Worm (Caenorhabditis elegans) whole organism, late embryonic: Measurements from ENCODE around the gene srg-46.

Source experiments
- C08G9.2 ChIP-seq: sonication (generic microtip); optimal IDR thresholded peaks from 2 replicates; lab custom pipeline; 2016; ENCODE audit warnings: mild to moderate bottlenecking, missing genetic modification characterization, moderate library complexity, missing compliant biosample characterization
- C38D4.7 ChIP-seq: fragments of 200-800 bp; sonication (Bioruptor generic); optimal IDR thresholded peaks from 2 replicates; lab custom pipeline; 2018; ENCODE audit warnings: mild to moderate bottlenecking, missing genetic modification characterization, moderate library complexity, missing compliant biosample characterization
- K02D7.2 ChIP-seq: sonication (generic microtip); optimal IDR thresholded peaks from 2 replicates; lab custom pipeline; 2017; ENCODE audit warnings: mild to moderate bottlenecking, missing genetic modification characterization, missing compliant biosample characterization
- T23F11.4 ChIP-seq: fragments of 200-800 bp; sonication (Bioruptor generic); optimal IDR thresholded peaks from 2 replicates; lab custom pipeline; 2018; ENCODE audit warnings: mild to moderate bottlenecking, missing genetic modification characterization, missing compliant biosample characterization
- Y22D7AL.16 ChIP-seq: sonication (generic microtip); optimal IDR thresholded peaks from 2 replicates; lab custom pipeline; 2016; ENCODE audit warnings: missing genetic modification characterization, missing compliant biosample characterization
- ahr-1 ChIP-seq: sonication (generic microtip); optimal IDR thresholded peaks from 2 replicates; lab custom pipeline; 2016; ENCODE audit warnings: missing genetic modification characterization, missing compliant biosample characterization
- ama-1 ChIP-seq: fragments of 150-350 bp; optimal IDR thresholded peaks from 2 replicates; lab custom pipeline; 2014
- ceh-14 ChIP-seq: sonication (generic microtip); optimal IDR thresholded peaks from 2 replicates; lab custom pipeline; 2016; ENCODE audit warnings: missing genotype, missing genetic modification characterization, missing compliant biosample characterization
- ceh-18 ChIP-seq: sonication (generic microtip); optimal IDR thresholded peaks from 2 replicates; lab custom pipeline; 2016; ENCODE audit warnings: missing genetic modification characterization, missing compliant biosample characterization
- ceh-19 ChIP-seq: fragments of 200-800 bp; sonication (Bioruptor generic); optimal IDR thresholded peaks from 2 replicates; lab custom pipeline; 2018; ENCODE audit warnings: mild to moderate bottlenecking, missing genetic modification characterization, missing compliant biosample characterization
- ceh-2 ChIP-seq: sonication (generic microtip); optimal IDR thresholded peaks from 2 replicates; lab custom pipeline; 2016; ENCODE audit warnings: missing genotype, missing genetic modification characterization, missing compliant biosample characterization
- ceh-30 ChIP-seq: fragments of 150-350 bp; optimal IDR thresholded peaks from 2 replicates; lab custom pipeline; 2014; ENCODE audit warnings: missing biosample characterization, missing genetic modification characterization
- ceh-31 ChIP-seq: sonication (generic microtip); optimal IDR thresholded peaks from 2 replicates; lab custom pipeline; 2016; ENCODE audit warnings: missing genetic modification characterization, missing compliant biosample characterization
- che-1 ChIP-seq: sonication (generic microtip); optimal IDR thresholded peaks from 2 replicates; lab custom pipeline; 2016; ENCODE audit warnings: mild to moderate bottlenecking, missing genetic modification characterization, missing compliant biosample characterization
- dmd-4 ChIP-seq: sonication (generic microtip); optimal IDR thresholded peaks from 2 replicates; lab custom pipeline; 2016; ENCODE audit warnings: borderline replicate concordance, missing genetic modification characterization, missing compliant biosample characterization
- dve-1 ChIP-seq: sonication (generic microtip); optimal IDR thresholded peaks from 2 replicates; lab custom pipeline; 2017; ENCODE audit warnings: antibody characterized with exemption, mild to moderate bottlenecking, missing genetic modification characterization, missing compliant biosample characterization
- elt-4 ChIP-seq: sonication (generic microtip); optimal IDR thresholded peaks from 2 replicates; lab custom pipeline; 2016; ENCODE audit warnings: missing genetic modification characterization, missing compliant biosample characterization
- ets-4 ChIP-seq: sonication (generic microtip); optimal IDR thresholded peaks from 2 replicates; lab custom pipeline; 2016; ENCODE audit warnings: missing genetic modification characterization, missing compliant biosample characterization
- fkh-6 ChIP-seq: sonication (generic microtip); optimal IDR thresholded peaks from 2 replicates; lab custom pipeline; 2016; ENCODE audit warnings: missing genetic modification characterization, missing compliant biosample characterization
- gmeb-2 ChIP-seq: sonication (generic microtip); optimal IDR thresholded peaks from 2 replicates; lab custom pipeline; 2016; ENCODE audit warnings: missing genetic modification characterization, inconsistent platforms, missing compliant biosample characterization
- hlh-13 ChIP-seq: fragments of 200-800 bp; sonication (Bioruptor generic); optimal IDR thresholded peaks from 2 replicates; lab custom pipeline; 2018; ENCODE audit warnings: mild to moderate bottlenecking, missing genetic modification characterization, missing compliant biosample characterization
- hlh-15 ChIP-seq: sonication (generic microtip); optimal IDR thresholded peaks from 2 replicates; lab custom pipeline; 2016; ENCODE audit warnings: missing genetic modification characterization, missing compliant biosample characterization
- hlh-6 ChIP-seq: sonication (generic microtip); optimal IDR thresholded peaks from 2 replicates; lab custom pipeline; 2016; ENCODE audit warnings: missing genotype, missing genetic modification characterization, missing compliant biosample characterization
- hlh-8 ChIP-seq: sonication (generic microtip); optimal IDR thresholded peaks from 2 replicates; lab custom pipeline; 2016; ENCODE audit warnings: missing genotype, missing genetic modification characterization, missing compliant biosample characterization
- lim-6 ChIP-seq: sonication (generic microtip); optimal IDR thresholded peaks from 2 replicates; lab custom pipeline; 2016; ENCODE audit warnings: missing genetic modification characterization, missing compliant biosample characterization
- lin-11 ChIP-seq: fragments of 200-800 bp; sonication (Bioruptor generic); optimal IDR thresholded peaks from 2 replicates; lab custom pipeline; 2018; ENCODE audit warnings: mild to moderate bottlenecking, missing genetic modification characterization, missing compliant biosample characterization
- madf-2 ChIP-seq: sonication (generic microtip); optimal IDR thresholded peaks from 2 replicates; lab custom pipeline; 2017; ENCODE audit warnings: missing genetic modification characterization, missing compliant biosample characterization
- nhr-11 ChIP-seq: fragments of 150-350 bp; optimal IDR thresholded peaks from 2 replicates; lab custom pipeline; 2014; ENCODE audit warnings: missing biosample characterization, missing genetic modification characterization
- nhr-232 ChIP-seq: sonication (generic microtip); optimal IDR thresholded peaks from 2 replicates; lab custom pipeline; 2016; ENCODE audit warnings: missing genetic modification characterization, missing compliant biosample characterization
- npax-4 ChIP-seq: sonication (generic microtip); optimal IDR thresholded peaks from 2 replicates; lab custom pipeline; 2016; ENCODE audit warnings: missing genetic modification characterization, missing compliant biosample characterization
- pag-3 ChIP-seq: sonication (generic microtip); optimal IDR thresholded peaks from 2 replicates; lab custom pipeline; 2016; ENCODE audit warnings: missing compliant biosample characterization, missing genetic modification characterization, borderline replicate concordance
- pat-9 ChIP-seq: fragments of 200-800 bp; sonication (Bioruptor generic); optimal IDR thresholded peaks from 2 replicates; lab custom pipeline; 2018; ENCODE audit warnings: mild to moderate bottlenecking, missing genetic modification characterization, moderate library complexity, missing compliant biosample characterization
- pax-1 ChIP-seq: fragments of 150-350 bp; optimal IDR thresholded peaks from 2 replicates; lab custom pipeline; 2014; ENCODE audit warnings: missing biosample characterization, missing genetic modification characterization
- sdc-2 ChIP-seq: sonication (generic microtip); optimal IDR thresholded peaks from 2 replicates; lab custom pipeline; 2016; ENCODE audit warnings: missing genotype, missing genetic modification characterization, missing compliant biosample characterization
- sox-2 ChIP-seq: fragments of 200-800 bp; sonication (Bioruptor generic); IDR thresholded peaks from 2 replicates; pipeline ENCODE4 v1.3.6; 2022; ENCODE audit warnings: missing genetic modification reagents, missing genetic modification characterization, missing compliant biosample characterization
- syd-9 ChIP-seq: sonication (generic microtip); optimal IDR thresholded peaks from 2 replicates; lab custom pipeline; 2016; ENCODE audit warnings: mild to moderate bottlenecking, missing genetic modification characterization, moderate library complexity, missing compliant biosample characterization
- tbx-2 ChIP-seq: sonication (generic microtip); optimal IDR thresholded peaks from 2 replicates; lab custom pipeline; 2016; ENCODE audit warnings: missing genetic modification characterization, missing compliant biosample characterization
- tbx-7 ChIP-seq: sonication (generic microtip); optimal IDR thresholded peaks from 2 replicates; lab custom pipeline; 2016; ENCODE audit warnings: missing genotype, missing genetic modification characterization, missing compliant biosample characterization
- ttx-3 ChIP-seq: sonication (generic microtip); optimal IDR thresholded peaks from 2 replicates; lab custom pipeline; 2016; ENCODE audit warnings: missing genetic modification reagents, missing genetic modification characterization, missing compliant biosample characterization
- unc-42 ChIP-seq: sonication (generic microtip); optimal IDR thresholded peaks from 2 replicates; lab custom pipeline; 2016; ENCODE audit warnings: missing genotype, missing genetic modification characterization, missing compliant biosample characterization
- unc-86 ChIP-seq: sonication (generic microtip); optimal IDR thresholded peaks from 2 replicates; lab custom pipeline; 2016; ENCODE audit warnings: missing genetic modification characterization, missing compliant biosample characterization
- ztf-16 ChIP-seq: sonication (generic microtip); optimal IDR thresholded peaks from 2 replicates; lab custom pipeline; 2017; ENCODE audit warnings: missing genetic modification characterization, missing compliant biosample characterization

srg-46 gene

ce11 chrV:13330919-13331318 lies 32.6 kb upstream of the srg-46 start, which contains the start of gene nhr-129:
Gene nhr-129, minus strand, starts transcription at chrV:13331019.
- no peak for TF ChIP-seq ceh-14 (tag; lab: Kevin White, UChicago)
- TF ChIP-seq ahr-1 (tag; lab: Kevin White, UChicago) = no peak
- TF ChIP-seq dmd-4 = no peak
- no peak for TF ChIP-seq tbx-7
- TF ChIP-seq ceh-30 (tag; lab: Kevin White, UChicago) = no peak
- no peak for TF ChIP-seq pat-9 (tag; lab: Kevin White, UChicago)
- no peak for TF ChIP-seq C38D4.7 (GFP tag; lab: Kevin White, UChicago)
- TF ChIP-seq lim-6 (tag; lab: Kevin White, UChicago) = no peak
- no peak for TF ChIP-seq Y22D7AL.16
- no peak for TF ChIP-seq hlh-13 (GFP tag; lab: Kevin White, UChicago)
- no peak for TF ChIP-seq dve-1 (tag; lab: Kevin White, UChicago)
- TF ChIP-seq pax-1 (tag; lab: Kevin White, UChicago) = no peak
- TF ChIP-seq ets-4 = no peak
- TF ChIP-seq ttx-3 (tag; lab: Kevin White, UChicago) = no peak
- TF ChIP-seq unc-86 (tag; lab: Kevin White, UChicago) = no peak
- TF ChIP-seq unc-42 (tag; lab: Kevin White, UChicago) = no peak
- TF ChIP-seq hlh-15 = no peak
- no peak for TF ChIP-seq ama-1
- no peak for TF ChIP-seq hlh-8 (tag; lab: Kevin White, UChicago)
- no peak for TF ChIP-seq C08G9.2 (tag; lab: Kevin White, UChicago)

ce11 chrV:13333386-13334180 lies 29.9 kb upstream of the srg-46 start, which contains the start of gene nhr-168:
Gene nhr-168, minus strand, starts transcription at chrV:13333871.
- TF ChIP-seq madf-2 (tag; lab: Kevin White, UChicago) (no peak), T23F11.4 (no peak), unc-42 (tag; lab: Kevin White, UChicago) (no peak), npax-4 (no peak), pag-3 (tag; lab: Kevin White, UChicago) (no peak), gmeb-2 (tag; lab: Kevin White, UChicago) (no peak), fkh-6 (tag; lab: Kevin White, UChicago) (no peak), K02D7.2 (tag; lab: Kevin White, UChicago) (no peak), hlh-13 (GFP tag; lab: Kevin White, UChicago) (no peak), hlh-6 (no peak), ceh-2 (tag; lab: Kevin White, UChicago) (no peak), lin-11 (no peak), ceh-31 (tag; lab: Kevin White, UChicago) (no peak), sox-2 (GFP tag; lab: Robert Waterston, UW) (no peak)

- TF ChIP-seq unc-42 (tag; lab: Kevin White, UChicago) = no peak
- no peak for TF ChIP-seq nhr-11 (tag; lab: Kevin White, UChicago)
- TF ChIP-seq che-1 (tag; lab: Kevin White, UChicago) = no peak
- no peak for TF ChIP-seq hlh-8 (tag; lab: Kevin White, UChicago)
- TF ChIP-seq ceh-31 (tag; lab: Kevin White, UChicago) = no peak
- TF ChIP-seq tbx-2 (tag; lab: Kevin White, UChicago) = no peak
- TF ChIP-seq pat-9 (tag; lab: Kevin White, UChicago) = no peak
- TF ChIP-seq C38D4.7 (GFP tag; lab: Kevin White, UChicago) = no peak
- no peak for TF ChIP-seq hlh-15
- no peak for TF ChIP-seq fkh-6 (tag; lab: Kevin White, UChicago)
- TF ChIP-seq sdc-2 (tag; lab: Kevin White, UChicago) = no peak
- no peak for TF ChIP-seq elt-4 (tag; lab: Kevin White, UChicago)
- TF ChIP-seq ztf-16 (tag; lab: Kevin White, UChicago) = no peak
- TF ChIP-seq nhr-232 (tag; lab: Kevin White, UChicago) = no peak
- no peak for TF ChIP-seq ceh-18
- TF ChIP-seq ceh-19 (GFP tag; lab: Kevin White, UChicago) = no peak
- no peak for TF ChIP-seq syd-9 (tag; lab: Kevin White, UChicago)
- no peak for TF ChIP-seq hlh-6
Observed at ce11 chrV:13334447-13334846, 29.1 kb upstream of the srg-46 start.
